Worm (Caenorhabditis elegans): ENCODE results near the gene perm-1.

- TF ChIP-seq dao-5 (tag; optimal IDR thresholded peaks at IDR 0.05) (no peak), him-1 (tag; optimal IDR thresholded peaks at IDR 0.05) (no peak)
Measured at ce11 chrII:7845571-7846236, 34.9 kb upstream of the perm-1 start, which contains the start of gene T09A5.4.
